Worm (Caenorhabditis elegans) whole organism, late embryonic: ENCODE measurements around the gene slrp-1.
A peak's percentile ranks its signal among the peaks of the same experiment; 100 is the strongest.

Source experiments
- C08G9.2 ChIP-seq: sonication (generic microtip); optimal IDR thresholded peaks from 2 replicates; lab custom pipeline; 2016; ENCODE audit warnings: mild to moderate bottlenecking, missing genetic modification characterization, moderate library complexity, missing compliant biosample characterization
- F13H6.1 ChIP-seq: sonication (generic microtip); optimal IDR thresholded peaks from 2 replicates; lab custom pipeline; 2016; ENCODE audit warnings: missing genetic modification characterization, missing compliant biosample characterization
- K02D7.2 ChIP-seq: sonication (generic microtip); optimal IDR thresholded peaks from 2 replicates; lab custom pipeline; 2017; ENCODE audit warnings: mild to moderate bottlenecking, missing genetic modification characterization, missing compliant biosample characterization
- K09A11.1 ChIP-seq: sonication (generic microtip); optimal IDR thresholded peaks from 2 replicates; lab custom pipeline; 2017; ENCODE audit warnings: antibody characterized with exemption, mild to moderate bottlenecking, missing genetic modification characterization, missing compliant biosample characterization; ENCODE audit not compliant: insufficient read depth
- T23F11.4 ChIP-seq: fragments of 200-800 bp; sonication (Bioruptor generic); optimal IDR thresholded peaks from 2 replicates; lab custom pipeline; 2018; ENCODE audit warnings: mild to moderate bottlenecking, missing genetic modification characterization, missing compliant biosample characterization
- Y22D7AL.16 ChIP-seq: sonication (generic microtip); optimal IDR thresholded peaks from 2 replicates; lab custom pipeline; 2016; ENCODE audit warnings: missing genetic modification characterization, missing compliant biosample characterization
- ceh-14 ChIP-seq: sonication (generic microtip); optimal IDR thresholded peaks from 2 replicates; lab custom pipeline; 2016; ENCODE audit warnings: missing genotype, missing genetic modification characterization, missing compliant biosample characterization
- ceh-19 ChIP-seq: fragments of 200-800 bp; sonication (Bioruptor generic); optimal IDR thresholded peaks from 2 replicates; lab custom pipeline; 2018; ENCODE audit warnings: mild to moderate bottlenecking, missing genetic modification characterization, missing compliant biosample characterization
- ceh-2 ChIP-seq: sonication (generic microtip); optimal IDR thresholded peaks from 2 replicates; lab custom pipeline; 2016; ENCODE audit warnings: missing genotype, missing genetic modification characterization, missing compliant biosample characterization
- ceh-22 ChIP-seq: sonication (generic microtip); optimal IDR thresholded peaks from 2 replicates; lab custom pipeline; 2017; ENCODE audit warnings: missing biosample characterization, missing genetic modification characterization
- ceh-24 ChIP-seq: sonication (generic microtip); optimal IDR thresholded peaks from 2 replicates; lab custom pipeline; 2016; ENCODE audit warnings: mild to moderate bottlenecking, missing genetic modification characterization, missing compliant biosample characterization
- ceh-30 ChIP-seq: fragments of 150-350 bp; optimal IDR thresholded peaks from 2 replicates; lab custom pipeline; 2014; ENCODE audit warnings: missing biosample characterization, missing genetic modification characterization
- ceh-34 ChIP-seq: sonication (generic microtip); optimal IDR thresholded peaks from 2 replicates; lab custom pipeline; 2016; ENCODE audit warnings: mild to moderate bottlenecking, missing genetic modification characterization, missing compliant biosample characterization
- ceh-45 ChIP-seq: fragments of 200-800 bp; sonication (Bioruptor generic); IDR thresholded peaks from 2 replicates; pipeline ENCODE4 v1.3.6; 2022; ENCODE audit warnings: missing genetic modification reagents, missing genetic modification characterization, missing compliant biosample characterization
- che-1 ChIP-seq: sonication (generic microtip); optimal IDR thresholded peaks from 2 replicates; lab custom pipeline; 2016; ENCODE audit warnings: mild to moderate bottlenecking, missing genetic modification characterization, missing compliant biosample characterization
- dve-1 ChIP-seq: sonication (generic microtip); optimal IDR thresholded peaks from 2 replicates; lab custom pipeline; 2017; ENCODE audit warnings: antibody characterized with exemption, mild to moderate bottlenecking, missing genetic modification characterization, missing compliant biosample characterization
- elt-4 ChIP-seq: sonication (generic microtip); optimal IDR thresholded peaks from 2 replicates; lab custom pipeline; 2016; ENCODE audit warnings: missing genetic modification characterization, missing compliant biosample characterization
- eyg-1 ChIP-seq: sonication (generic microtip); optimal IDR thresholded peaks from 2 replicates; lab custom pipeline; 2016; ENCODE audit warnings: missing genotype, missing genetic modification characterization, missing compliant biosample characterization
- fax-1 ChIP-seq: sonication (generic microtip); optimal IDR thresholded peaks from 2 replicates; lab custom pipeline; 2016; ENCODE audit warnings: missing genotype, missing genetic modification characterization, missing compliant biosample characterization
- fkh-6 ChIP-seq: sonication (generic microtip); optimal IDR thresholded peaks from 2 replicates; lab custom pipeline; 2016; ENCODE audit warnings: missing genetic modification characterization, missing compliant biosample characterization
- gmeb-2 ChIP-seq: sonication (generic microtip); optimal IDR thresholded peaks from 2 replicates; lab custom pipeline; 2016; ENCODE audit warnings: missing genetic modification characterization, inconsistent platforms, missing compliant biosample characterization
- hlh-15 ChIP-seq: sonication (generic microtip); optimal IDR thresholded peaks from 2 replicates; lab custom pipeline; 2016; ENCODE audit warnings: missing genetic modification characterization, missing compliant biosample characterization
- hlh-30 ChIP-seq: sonication (generic microtip); optimal IDR thresholded peaks from 2 replicates; lab custom pipeline; 2017; ENCODE audit warnings: antibody characterized with exemption, missing genetic modification characterization, missing compliant biosample characterization; ENCODE audit not compliant: insufficient read depth
- lin-11 ChIP-seq: fragments of 200-800 bp; sonication (Bioruptor generic); optimal IDR thresholded peaks from 2 replicates; lab custom pipeline; 2018; ENCODE audit warnings: mild to moderate bottlenecking, missing genetic modification characterization, missing compliant biosample characterization
- madf-2 ChIP-seq: sonication (generic microtip); optimal IDR thresholded peaks from 2 replicates; lab custom pipeline; 2017; ENCODE audit warnings: missing genetic modification characterization, missing compliant biosample characterization
- mec-3 ChIP-seq: sonication (generic microtip); optimal IDR thresholded peaks from 2 replicates; lab custom pipeline; 2016; ENCODE audit warnings: borderline replicate concordance, missing genetic modification characterization, missing compliant biosample characterization
- nhr-11 ChIP-seq: fragments of 150-350 bp; optimal IDR thresholded peaks from 2 replicates; lab custom pipeline; 2014; ENCODE audit warnings: missing biosample characterization, missing genetic modification characterization
- npax-4 ChIP-seq: sonication (generic microtip); optimal IDR thresholded peaks from 2 replicates; lab custom pipeline; 2016; ENCODE audit warnings: missing genetic modification characterization, missing compliant biosample characterization
- odd-2 ChIP-seq: sonication (generic microtip); optimal IDR thresholded peaks from 2 replicates; lab custom pipeline; 2017; ENCODE audit warnings: antibody characterized with exemption, mild to moderate bottlenecking, missing genetic modification characterization, missing compliant biosample characterization
- pax-1 ChIP-seq: fragments of 150-350 bp; optimal IDR thresholded peaks from 2 replicates; lab custom pipeline; 2014; ENCODE audit warnings: missing biosample characterization, missing genetic modification characterization
- pha-2 ChIP-seq: sonication (generic microtip); optimal IDR thresholded peaks from 2 replicates; lab custom pipeline; 2017; ENCODE audit warnings: mild to moderate bottlenecking, missing genetic modification characterization, missing compliant biosample characterization
- pqm-1 ChIP-seq: sonication (generic microtip); optimal IDR thresholded peaks from 2 replicates; lab custom pipeline; 2016; ENCODE audit warnings: missing genetic modification characterization, missing compliant biosample characterization
- ref-2 ChIP-seq: sonication (generic microtip); optimal IDR thresholded peaks from 2 replicates; lab custom pipeline; 2016; ENCODE audit warnings: missing genetic modification characterization, missing compliant biosample characterization
- rnt-1 ChIP-seq: sonication (generic microtip); optimal IDR thresholded peaks from 2 replicates; lab custom pipeline; 2016; ENCODE audit warnings: missing genetic modification characterization, missing compliant biosample characterization
- sdc-2 ChIP-seq: sonication (generic microtip); optimal IDR thresholded peaks from 2 replicates; lab custom pipeline; 2016; ENCODE audit warnings: missing genotype, missing genetic modification characterization, missing compliant biosample characterization
- syd-9 ChIP-seq: sonication (generic microtip); optimal IDR thresholded peaks from 2 replicates; lab custom pipeline; 2016; ENCODE audit warnings: mild to moderate bottlenecking, missing genetic modification characterization, moderate library complexity, missing compliant biosample characterization
- tbx-2 ChIP-seq: sonication (generic microtip); optimal IDR thresholded peaks from 2 replicates; lab custom pipeline; 2016; ENCODE audit warnings: missing genetic modification characterization, missing compliant biosample characterization
- unc-3 ChIP-seq, 2 experiments: fragments of 200-800 bp in 1 of 2; sonication (Bioruptor generic) in 1 of 2; sonication (generic microtip) in 1 of 2; conservative IDR thresholded peaks in 1 of 2; optimal IDR thresholded peaks in 1 of 2; 2 replicates each; pipeline versions ENCODE4 v1.3.6 to Lab custom; 2016 to 2022; ENCODE audit warnings: missing compliant biosample characterization in 2 of 2, missing genetic modification characterization in 2 of 2, missing genetic modification reagents in 1 of 2
- unc-42 ChIP-seq: sonication (generic microtip); optimal IDR thresholded peaks from 2 replicates; lab custom pipeline; 2016; ENCODE audit warnings: missing genotype, missing genetic modification characterization, missing compliant biosample characterization
- unc-55 ChIP-seq: sonication (generic microtip); optimal IDR thresholded peaks from 2 replicates; lab custom pipeline; 2017; ENCODE audit warnings: missing biosample characterization, missing genetic modification reagents, missing genetic modification characterization
- zip-5 ChIP-seq: sonication (generic microtip); optimal IDR thresholded peaks from 2 replicates; lab custom pipeline; 2016; ENCODE audit warnings: missing genetic modification characterization, missing compliant biosample characterization

The slrp-1 gene

DNA sequence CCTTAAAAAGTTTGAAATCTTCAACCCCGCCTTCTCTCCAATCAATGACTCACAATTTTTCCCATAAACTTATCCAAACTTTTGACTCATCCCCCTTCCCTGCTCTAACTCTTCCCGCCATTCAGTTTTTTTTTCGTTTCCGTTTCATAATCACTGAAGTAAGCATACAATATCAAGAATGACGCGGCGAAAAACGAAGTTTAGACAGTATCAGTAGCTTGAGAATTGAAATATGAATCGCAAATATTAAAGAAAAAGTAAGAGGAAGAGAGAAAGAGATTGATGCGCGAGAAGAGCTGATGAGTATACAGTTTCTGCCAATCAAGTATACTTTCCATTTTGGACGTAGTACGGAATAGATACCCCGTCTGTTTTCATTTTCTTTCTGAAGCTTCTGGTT lies 11.8 kb downstream of the slrp-1 start:
- TF ChIP-seq fax-1 (tag; lab: Kevin White, UChicago), result no peak
- no peak for TF ChIP-seq Y22D7AL.16
- TF ChIP-seq ceh-30 (tag; lab: Kevin White, UChicago), result no peak
- no peak for TF ChIP-seq T23F11.4
- no peak for TF ChIP-seq eyg-1 (tag; lab: Kevin White, UChicago)
- no peak for TF ChIP-seq ceh-22
- no peak for TF ChIP-seq unc-55 (GFP tag; lab: Kevin White, UChicago)
- TF ChIP-seq ceh-24 (tag; lab: Kevin White, UChicago), result no peak
- TF ChIP-seq unc-3 (GFP tag; conservative IDR thresholded peaks at IDR 0.05; lab: Robert Waterston, UW), result no peak
- no peak for TF ChIP-seq unc-3 (tag; optimal IDR thresholded peaks at IDR 0.05; lab: Kevin White, UChicago)
- TF ChIP-seq pax-1 (tag; lab: Kevin White, UChicago), result no peak
- no peak for TF ChIP-seq rnt-1 (tag; lab: Kevin White, UChicago)
- TF ChIP-seq F13H6.1 (tag; lab: Kevin White, UChicago), result no peak
- no peak for TF ChIP-seq tbx-2 (tag; lab: Kevin White, UChicago)
- no peak for TF ChIP-seq K02D7.2 (tag; lab: Kevin White, UChicago)
- TF ChIP-seq hlh-15 (tag; lab: Kevin White, UChicago), result no peak
- TF ChIP-seq zip-5 (tag; lab: Kevin White, UChicago), result no peak
- no peak for TF ChIP-seq ceh-14

DNA sequence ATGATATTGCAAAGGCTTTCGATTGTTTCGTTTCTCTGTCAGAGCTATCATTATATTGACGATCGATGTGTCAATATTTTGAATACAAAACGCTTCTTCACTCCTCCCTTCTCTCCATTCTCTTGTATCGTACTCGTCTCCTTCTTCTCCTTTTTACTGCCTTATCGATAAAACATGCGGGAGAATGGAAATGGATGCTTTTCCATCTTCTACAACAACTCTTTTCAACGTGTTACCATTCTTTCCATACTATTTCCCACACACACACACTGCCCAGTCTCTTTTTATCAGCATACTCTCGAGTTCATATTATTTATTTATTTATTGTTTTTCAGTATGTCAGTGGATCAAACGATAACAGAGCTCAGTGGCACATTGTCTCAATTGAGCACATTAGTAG lies 13.0 kb downstream of the slrp-1 start, which contains the start of gene C50B8.6:
Gene C50B8.6 (plus strand): TSS at position 336 of the 400 bp plus-strand sequence.
- TF ChIP-seq T23F11.4 (no peak), hlh-30 (tag; lab: Kevin White, UChicago) (no peak), ref-2 (no peak), che-1 (tag; lab: Kevin White, UChicago) (no peak), ceh-45 (GFP tag; lab: Robert Waterston, UW) (no peak), unc-55 (GFP tag; lab: Kevin White, UChicago) (no peak), ceh-19 (no peak), lin-11 (tag; lab: Kevin White, UChicago) (no peak), C08G9.2 (tag; lab: Kevin White, UChicago) (no peak), madf-2 (tag; lab: Kevin White, UChicago) (no peak), nhr-11 (tag; lab: Kevin White, UChicago) (no peak), gmeb-2 (tag; lab: Kevin White, UChicago) (no peak), unc-3 (GFP tag; conservative IDR thresholded peaks at IDR 0.05; lab: Robert Waterston, UW) (no peak), unc-3 (tag; optimal IDR thresholded peaks at IDR 0.05; lab: Kevin White, UChicago) (no peak), ceh-34 (tag; lab: Kevin White, UChicago) (no peak), unc-42 (no peak), pqm-1 (tag; lab: Kevin White, UChicago) (no peak), odd-2 (tag; lab: Kevin White, UChicago) (no peak), mec-3 (tag; lab: Kevin White, UChicago) (no peak), F13H6.1 (tag; lab: Kevin White, UChicago) (no peak)

DNA sequence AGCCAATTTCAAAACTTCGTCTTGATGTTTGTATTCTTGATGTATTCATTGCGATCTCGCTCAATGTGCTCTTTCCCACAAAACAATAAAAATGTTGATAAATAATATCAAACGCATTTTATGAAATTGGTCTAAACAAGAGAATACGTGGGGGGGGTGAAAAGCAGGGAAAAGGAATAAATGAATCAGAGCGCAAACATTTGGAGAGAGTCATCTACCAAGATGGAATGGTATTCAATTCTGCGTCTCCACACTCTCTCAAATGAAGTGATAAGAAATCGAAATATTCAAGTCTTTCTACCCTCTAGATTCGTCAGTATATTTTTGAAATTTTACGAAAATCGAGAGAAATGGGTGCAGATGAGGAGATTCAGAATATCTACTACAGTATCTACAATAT lies 15.0 kb downstream of the slrp-1 start, which contains the start of gene C50B8.5:
Gene C50B8.5 (plus strand): TSS at position 273 of the 400 bp plus-strand sequence.
- TF ChIP-seq sdc-2 (tag; lab: Kevin White, UChicago) (no peak), K02D7.2 (tag; lab: Kevin White, UChicago) (no peak), gmeb-2 (tag; lab: Kevin White, UChicago) (no peak), dve-1 (tag; lab: Kevin White, UChicago) (peak; percentile 4)

DNA sequence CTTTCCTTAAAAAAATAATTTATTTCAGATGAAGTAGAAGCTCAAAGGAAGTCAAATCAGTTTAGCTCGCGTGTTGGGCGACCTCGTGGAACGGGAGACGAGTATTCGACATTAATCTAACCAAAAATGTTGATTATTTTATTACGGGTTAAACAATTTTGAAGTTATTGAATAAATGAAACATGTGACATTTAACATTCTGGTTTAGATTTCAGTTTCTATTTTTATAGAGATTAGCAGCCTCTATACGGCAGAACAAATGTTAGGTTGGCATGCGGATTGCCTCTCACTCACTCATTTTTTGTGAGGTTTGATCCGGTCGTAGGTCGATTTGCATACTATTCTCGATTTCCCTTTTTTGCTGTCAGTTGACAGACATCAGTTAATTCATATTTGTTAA lies 18.8 kb downstream of the slrp-1 start, which contains the start of gene F53F4.1:
Gene F53F4.1 (plus strand): TSS at position 301 of the 400 bp plus-strand sequence.
- TF ChIP-seq ceh-14 (no peak), gmeb-2 (tag; lab: Kevin White, UChicago) (no peak), fkh-6 (no peak), npax-4 (tag; lab: Kevin White, UChicago) (no peak), elt-4 (no peak), unc-55 (GFP tag; lab: Kevin White, UChicago) (no peak), syd-9 (no peak), pha-2 (tag; lab: Kevin White, UChicago) (no peak), ceh-24 (tag; lab: Kevin White, UChicago) (no peak), ceh-2 (tag; lab: Kevin White, UChicago) (no peak), K09A11.1 (tag; lab: Kevin White, UChicago) (no peak), tbx-2 (tag; lab: Kevin White, UChicago) (no peak)
